Worm (Caenorhabditis elegans): ENCODE results near the gene him-14.
A peak's percentile ranks its signal among the peaks of the same experiment; 100 is the strongest.

him-14 gene

ce11 chrII:7106313-7106712, 36.5 kb upstream of the him-14 start:
- no peak for TF ChIP-seq pes-1 (GFP tag; IDR thresholded peaks at IDR 0.05)
- TF ChIP-seq sea-1 (GFP tag; conservative IDR thresholded peaks at IDR 0.05) = no peak
- TF ChIP-seq hnd-1 (tag; optimal IDR thresholded peaks at IDR 0.05) = no peak
- TF ChIP-seq aly-1 (tag; optimal IDR thresholded peaks at IDR 0.05) = no peak
- TF ChIP-seq ceh-13 (GFP tag; optimal IDR thresholded peaks at IDR 0.05) = no peak
- no peak for TF ChIP-seq ceh-36 (tag; optimal IDR thresholded peaks at IDR 0.05)
- no peak for TF ChIP-seq ama-1 (optimal IDR thresholded peaks at IDR 0.05)
- no peak for TF ChIP-seq hmg-4 (GFP tag; optimal IDR thresholded peaks at IDR 0.05)
- TF ChIP-seq tra-4 (tag; optimal IDR thresholded peaks at IDR 0.05) = no peak
- no peak for TF ChIP-seq F13C5.2 (tag; optimal IDR thresholded peaks at IDR 0.05)
- TF ChIP-seq flt-1 (GFP tag; IDR thresholded peaks at IDR 0.05) = no peak
- no peak for TF ChIP-seq tbx-37 (GFP tag; conservative IDR thresholded peaks at IDR 0.05)
- no peak for TF ChIP-seq scrt-1 (GFP tag; IDR thresholded peaks at IDR 0.05)

DNA sequence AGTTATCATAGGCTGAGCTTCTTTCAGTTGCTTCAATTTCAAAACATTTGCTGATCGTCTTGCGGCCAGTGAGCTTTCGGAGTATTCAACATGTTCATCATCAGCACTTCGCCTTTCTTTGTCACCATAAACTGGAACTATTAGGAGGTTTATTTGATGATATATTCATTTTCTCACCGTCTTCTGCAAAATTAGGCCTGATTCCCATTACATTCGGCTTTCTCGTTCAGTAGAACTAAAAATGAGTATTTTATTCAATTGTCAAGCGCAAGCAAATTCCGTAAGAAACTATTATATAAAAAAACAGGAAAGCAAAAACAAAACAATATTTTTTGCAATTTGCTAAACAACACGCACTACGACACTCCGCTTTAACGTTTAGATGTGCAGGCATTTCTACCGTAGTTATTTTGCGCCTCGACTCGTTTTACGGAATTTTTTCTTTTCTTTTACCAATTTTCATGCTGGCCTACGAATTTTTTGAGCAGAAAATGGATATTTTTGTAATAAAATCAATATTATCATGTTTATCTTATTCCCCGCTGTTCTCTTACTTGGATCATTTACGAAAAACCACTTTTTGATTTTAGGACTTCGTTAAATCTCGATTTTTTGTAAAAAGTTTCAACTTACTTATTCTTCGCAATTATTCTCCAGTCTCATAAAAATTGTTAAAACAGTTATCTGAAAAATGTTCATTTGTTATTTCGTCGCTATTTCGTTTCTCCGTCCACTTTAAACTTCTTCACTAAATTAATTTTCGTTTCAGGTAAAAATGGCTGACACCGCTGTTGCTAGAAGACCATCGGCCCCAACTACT, 35.2 kb upstream of the him-14 start, which contains the start of the genes farl-11 and rpl-33:
Gene farl-11, minus strand, starts transcription at position 242 of the 820 bp plus-strand sequence.
Gene rpl-33, plus strand, starts transcription at position 770 of the 820 bp plus-strand sequence.
- TF ChIP-seq ceh-13 (GFP tag; optimal IDR thresholded peaks at IDR 0.05) (no peak), ets-7 (tag; optimal IDR thresholded peaks at IDR 0.05) (no peak), tbx-37 (GFP tag; conservative IDR thresholded peaks at IDR 0.05) (no peak), ama-1 (optimal IDR thresholded peaks at IDR 0.05) (no peak), F13C5.2 (tag; optimal IDR thresholded peaks at IDR 0.05) (peak; percentile 51), scrt-1 (GFP tag; IDR thresholded peaks at IDR 0.05) (no peak), tra-4 (tag; optimal IDR thresholded peaks at IDR 0.05) (no peak), flt-1 (GFP tag; IDR thresholded peaks at IDR 0.05) (0 out of 2 replicates have a peak, but pooled peaks have one; percentile 27)

DNA sequence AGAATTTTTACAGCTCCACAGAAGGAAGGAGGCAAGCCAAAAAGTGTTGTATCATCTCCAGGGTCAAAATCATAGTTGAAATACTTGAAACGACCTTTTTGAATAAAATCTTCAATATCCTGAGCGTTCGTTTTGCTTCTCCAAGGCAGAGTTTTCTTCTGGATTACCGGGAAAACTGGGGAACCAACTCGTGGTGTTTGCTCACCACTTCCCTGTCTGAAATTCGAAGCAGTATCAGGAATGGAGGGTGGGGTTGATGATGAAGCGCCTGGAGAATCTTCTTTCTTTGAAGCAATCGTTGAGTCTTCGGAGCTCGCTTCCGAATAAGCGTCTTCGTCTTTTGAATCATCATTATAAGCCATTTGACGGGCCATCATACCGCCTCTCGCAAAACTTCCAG, 33.3 kb upstream of the him-14 start:
- no peak for TF ChIP-seq ets-7 (tag; optimal IDR thresholded peaks at IDR 0.05)
- no peak for TF ChIP-seq ceh-13 (GFP tag; optimal IDR thresholded peaks at IDR 0.05)
- no peak for TF ChIP-seq tbx-11 (GFP tag; IDR thresholded peaks at IDR 0.05)
- TF ChIP-seq ama-1 (optimal IDR thresholded peaks at IDR 0.05) = no peak
- TF ChIP-seq hnd-1 (tag; optimal IDR thresholded peaks at IDR 0.05) = no peak
- TF ChIP-seq flt-1 (GFP tag; IDR thresholded peaks at IDR 0.05) = no peak
- TF ChIP-seq ceh-36 (tag; optimal IDR thresholded peaks at IDR 0.05) = no peak
- TF ChIP-seq B0310.2 (tag; optimal IDR thresholded peaks at IDR 0.05) = no peak
- TF ChIP-seq scrt-1 (GFP tag; IDR thresholded peaks at IDR 0.05) = no peak
- TF ChIP-seq F13C5.2 (tag; optimal IDR thresholded peaks at IDR 0.05) = no peak
- TF ChIP-seq hmbx-1 (tag; optimal IDR thresholded peaks at IDR 0.05) = no peak
- no peak for TF ChIP-seq hmg-4 (GFP tag; optimal IDR thresholded peaks at IDR 0.05)
- TF ChIP-seq sea-1 (GFP tag; conservative IDR thresholded peaks at IDR 0.05) = no peak

ce11 chrII:7102288-7102687, 32.5 kb upstream of the him-14 start:
- TF ChIP-seq tbx-11 (GFP tag; IDR thresholded peaks at IDR 0.05) = no peak
- no peak for TF ChIP-seq ceh-13 (GFP tag; optimal IDR thresholded peaks at IDR 0.05)
- no peak for TF ChIP-seq scrt-1 (GFP tag; IDR thresholded peaks at IDR 0.05)
- TF ChIP-seq ets-7 (tag; optimal IDR thresholded peaks at IDR 0.05) = no peak
- no peak for TF ChIP-seq B0310.2 (tag; optimal IDR thresholded peaks at IDR 0.05)
- TF ChIP-seq tbx-37 (GFP tag; conservative IDR thresholded peaks at IDR 0.05) = no peak
- TF ChIP-seq ceh-36 (tag; optimal IDR thresholded peaks at IDR 0.05) = no peak
- TF ChIP-seq pes-1 (GFP tag; IDR thresholded peaks at IDR 0.05) = no peak
- TF ChIP-seq aly-1 (tag; optimal IDR thresholded peaks at IDR 0.05) = no peak

DNA sequence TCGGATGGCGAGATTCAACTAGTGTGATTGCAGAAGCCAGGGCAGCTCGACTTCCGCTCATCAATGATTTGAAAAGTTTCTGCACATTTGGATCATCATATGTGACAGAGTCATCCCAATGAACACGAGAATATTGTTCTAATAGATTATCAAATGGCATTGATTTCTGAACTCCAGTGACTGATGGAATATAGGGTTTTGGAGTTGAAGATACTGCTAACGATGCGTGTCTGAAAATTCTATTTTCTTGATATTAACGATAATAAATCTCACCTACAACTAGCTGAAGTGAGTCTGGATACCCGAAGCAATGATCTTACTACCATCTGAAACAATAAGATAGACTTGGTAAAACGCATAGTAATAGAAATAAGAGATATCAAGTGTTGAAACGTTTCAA, 31.1 kb upstream of the him-14 start, which contains the start of gene mmaa-1:
Gene mmaa-1, minus strand, starts transcription at position 328 of the 400 bp plus-strand sequence.
- no peak for TF ChIP-seq pes-1 (GFP tag; IDR thresholded peaks at IDR 0.05)
- no peak for TF ChIP-seq sea-1 (GFP tag; conservative IDR thresholded peaks at IDR 0.05)
- TF ChIP-seq tbx-37 (GFP tag; conservative IDR thresholded peaks at IDR 0.05) = no peak
- TF ChIP-seq hmg-4 (GFP tag; optimal IDR thresholded peaks at IDR 0.05) = no peak
- TF ChIP-seq tra-4 (tag; optimal IDR thresholded peaks at IDR 0.05) = no peak
- TF ChIP-seq hmbx-1 (tag; optimal IDR thresholded peaks at IDR 0.05) = no peak
- no peak for TF ChIP-seq aly-1 (tag; optimal IDR thresholded peaks at IDR 0.05)
- TF ChIP-seq hnd-1 (tag; optimal IDR thresholded peaks at IDR 0.05) = no peak

ce11 chrII:7099231-7099630, 29.5 kb upstream of the him-14 start:
- TF ChIP-seq aly-1 (tag; optimal IDR thresholded peaks at IDR 0.05) (no peak), ceh-36 (tag; optimal IDR thresholded peaks at IDR 0.05) (no peak), flt-1 (GFP tag; IDR thresholded peaks at IDR 0.05) (no peak), tra-4 (tag; optimal IDR thresholded peaks at IDR 0.05) (no peak), hmg-4 (GFP tag; optimal IDR thresholded peaks at IDR 0.05) (no peak), hnd-1 (tag; optimal IDR thresholded peaks at IDR 0.05) (no peak), ets-7 (tag; optimal IDR thresholded peaks at IDR 0.05) (no peak), sea-1 (GFP tag; conservative IDR thresholded peaks at IDR 0.05) (no peak), tbx-37 (GFP tag; conservative IDR thresholded peaks at IDR 0.05) (no peak), pes-1 (GFP tag; IDR thresholded peaks at IDR 0.05) (no peak), scrt-1 (GFP tag; IDR thresholded peaks at IDR 0.05) (no peak), ceh-13 (GFP tag; optimal IDR thresholded peaks at IDR 0.05) (no peak), ama-1 (optimal IDR thresholded peaks at IDR 0.05) (no peak), tbx-11 (GFP tag; IDR thresholded peaks at IDR 0.05) (no peak), B0310.2 (tag; optimal IDR thresholded peaks at IDR 0.05) (no peak), hmbx-1 (tag; optimal IDR thresholded peaks at IDR 0.05) (no peak), F13C5.2 (tag; optimal IDR thresholded peaks at IDR 0.05) (no peak)

DNA sequence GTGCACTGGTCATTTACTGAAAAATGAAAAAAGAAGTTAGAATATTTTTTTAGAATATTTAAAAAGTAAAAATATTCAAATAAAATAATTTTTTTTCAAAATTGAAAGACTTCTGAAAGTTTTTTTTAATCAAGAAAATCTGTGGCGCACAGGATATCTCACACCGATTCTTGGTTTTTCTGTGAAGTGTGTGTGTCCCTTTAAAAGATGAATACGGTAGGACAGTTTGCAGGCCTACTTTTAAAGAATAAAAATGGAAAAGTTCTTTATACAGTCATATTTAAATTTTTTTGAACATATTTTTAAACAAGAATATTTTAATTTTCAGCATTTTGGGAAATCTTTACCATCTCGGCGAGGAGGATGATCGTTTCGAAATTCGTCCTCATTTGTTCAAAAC, 28.8 kb upstream of the him-14 start, which contains the start of gene mct-5:
Gene mct-5, minus strand, starts transcription at position 16 of the 400 bp plus-strand sequence.
- TF ChIP-seq hnd-1 (tag; optimal IDR thresholded peaks at IDR 0.05) (no peak), pes-1 (GFP tag; IDR thresholded peaks at IDR 0.05) (no peak), ceh-36 (tag; optimal IDR thresholded peaks at IDR 0.05) (no peak), sea-1 (GFP tag; conservative IDR thresholded peaks at IDR 0.05) (no peak), hmbx-1 (tag; optimal IDR thresholded peaks at IDR 0.05) (no peak), tbx-37 (GFP tag; conservative IDR thresholded peaks at IDR 0.05) (no peak), ceh-13 (GFP tag; optimal IDR thresholded peaks at IDR 0.05) (no peak), scrt-1 (GFP tag; IDR thresholded peaks at IDR 0.05) (no peak), tra-4 (tag; optimal IDR thresholded peaks at IDR 0.05) (no peak), ama-1 (optimal IDR thresholded peaks at IDR 0.05) (no peak)

Data from whole organism, early embryonic.